Worm (Caenorhabditis elegans) whole organism, young adult: ENCODE data around the gene C18H7.7.

Experiments used
- C06A6.2 ChIP-seq: fragments of 200-800 bp; sonication (Bioruptor generic); conservative IDR thresholded peaks from 2 replicates; pipeline ENCODE4 v1.3.6; 2022; ENCODE audit warnings: missing genetic modification characterization, missing compliant biosample characterization
- F39B2.1 ChIP-seq: fragments of 200-800 bp; sonication (Bioruptor generic); IDR thresholded peaks from 2 replicates; pipeline ENCODE4 v1.3.6; 2022; ENCODE audit warnings: missing genetic modification reagents, missing genetic modification characterization, missing compliant biosample characterization
- F52B5.7 ChIP-seq: sonication (generic microtip); optimal IDR thresholded peaks from 2 replicates; lab custom pipeline; 2016; ENCODE audit warnings: mild to moderate bottlenecking, missing genetic modification characterization, missing compliant biosample characterization
- F57C9.4 ChIP-seq: sonication (generic microtip); optimal IDR thresholded peaks from 2 replicates; lab custom pipeline; 2017; ENCODE audit warnings: mild to moderate bottlenecking, missing genetic modification characterization, missing compliant biosample characterization
- K11D2.4 ChIP-seq: fragments of 200-800 bp; sonication (Bioruptor generic); IDR thresholded peaks from 2 replicates; pipeline ENCODE4 v1.3.6; 2022; ENCODE audit warnings: missing genetic modification reagents, missing genetic modification characterization, missing compliant biosample characterization
- Y53F4B.3 ChIP-seq: fragments of 200-800 bp; sonication (Bioruptor generic); IDR thresholded peaks from 2 replicates; pipeline ENCODE4 v1.3.6; 2022; ENCODE audit warnings: missing genetic modification reagents, missing genetic modification characterization, missing compliant biosample characterization
- Y79H2A.3 ChIP-seq: fragments of 200-800 bp; sonication (Bioruptor generic); conservative IDR thresholded peaks from 2 replicates; pipeline ENCODE4 v1.3.6; 2022; ENCODE audit warnings: missing genetic modification reagents, missing genetic modification characterization, missing compliant biosample characterization
- ZK185.1 ChIP-seq: sonication (generic microtip); optimal IDR thresholded peaks from 2 replicates; lab custom pipeline; 2016; ENCODE audit warnings: mild to moderate bottlenecking, missing genetic modification characterization, missing compliant biosample characterization; ENCODE audit not compliant: poor library complexity, severe bottlenecking
- ama-1 ChIP-seq, 3 experiments: fragments of 150-350 bp in 1 of 3; sonication (generic microtip) in 2 of 3; optimal IDR thresholded peaks; 2 replicates each; lab custom pipeline; 2014 to 2018; ENCODE audit warnings: missing biosample characterization in 2 of 3, missing genetic modification characterization in 2 of 3, missing genetic modification reagents in 2 of 3
- aptf-3 ChIP-seq: fragments of 200-800 bp; sonication (Bioruptor generic); IDR thresholded peaks from 2 replicates; pipeline ENCODE4 v1.3.6; 2022; ENCODE audit warnings: missing genetic modification characterization, missing compliant biosample characterization
- atf-7 ChIP-seq: sonication (generic microtip); optimal IDR thresholded peaks from 2 replicates; lab custom pipeline; 2017; ENCODE audit warnings: mild to moderate bottlenecking, missing genetic modification characterization, missing compliant biosample characterization
- attf-3 ChIP-seq: fragments of 200-800 bp; sonication (Bioruptor generic); conservative IDR thresholded peaks from 2 replicates; pipeline ENCODE4 v1.3.6; 2022; ENCODE audit warnings: missing genetic modification reagents, missing genetic modification characterization, missing compliant biosample characterization
- attf-5 ChIP-seq: fragments of 200-800 bp; sonication (Bioruptor generic); optimal IDR thresholded peaks from 2 replicates; lab custom pipeline; 2018; ENCODE audit warnings: mild to moderate bottlenecking, missing genetic modification characterization, missing compliant biosample characterization
- ccch-3 ChIP-seq: fragments of 200-800 bp; sonication (Bioruptor generic); optimal IDR thresholded peaks from 2 replicates; lab custom pipeline; 2018; ENCODE audit warnings: mild to moderate bottlenecking, missing genetic modification characterization, missing compliant biosample characterization
- ceh-27 ChIP-seq: fragments of 200-800 bp; sonication (Bioruptor generic); optimal IDR thresholded peaks from 2 replicates; lab custom pipeline; 2018; ENCODE audit warnings: mild to moderate bottlenecking, missing genetic modification characterization, moderate library complexity, missing compliant biosample characterization
- dox-1 ChIP-seq: fragments of 200-800 bp; sonication (Bioruptor generic); IDR thresholded peaks from 2 replicates; pipeline ENCODE4 v1.3.6; 2022; ENCODE audit warnings: missing genetic modification reagents, missing genetic modification characterization, missing compliant biosample characterization
- egl-18 ChIP-seq: fragments of 200-800 bp; sonication (Bioruptor generic); IDR thresholded peaks from 2 replicates; pipeline ENCODE4 v1.3.6; 2022; ENCODE audit warnings: missing genetic modification reagents, missing genetic modification characterization, missing compliant biosample characterization
- gei-17 ChIP-seq: fragments of 200-800 bp; sonication (Bioruptor generic); optimal IDR thresholded peaks from 2 replicates; lab custom pipeline; 2018; ENCODE audit warnings: mild to moderate bottlenecking, missing genetic modification characterization, missing compliant biosample characterization
- hmg-20 ChIP-seq: fragments of 200-800 bp; sonication (Bioruptor generic); IDR thresholded peaks from 2 replicates; pipeline ENCODE4 v1.3.6; 2022; ENCODE audit warnings: missing genetic modification reagents, missing genetic modification characterization, missing compliant biosample characterization
- hsf-1 ChIP-seq: fragments of 200-800 bp; sonication (Bioruptor generic); IDR thresholded peaks from 2 replicates; pipeline ENCODE4 v1.3.6; 2022; ENCODE audit warnings: missing genetic modification reagents, missing genetic modification characterization, missing compliant biosample characterization
- lin-35 ChIP-seq, 3 experiments: fragments of 150-350 bp in 2 of 3; sonication (generic microtip) in 1 of 3; optimal IDR thresholded peaks; 2 replicates each; lab custom pipeline; 2014 to 2018; ENCODE audit warnings: missing biosample characterization in 3 of 3, missing genetic modification characterization in 3 of 3, missing genetic modification reagents in 3 of 3
- lin-54 ChIP-seq: fragments of 200-800 bp; sonication (Bioruptor generic); optimal IDR thresholded peaks from 2 replicates; lab custom pipeline; 2018; ENCODE audit warnings: mild to moderate bottlenecking, missing genetic modification characterization, missing compliant biosample characterization
- lir-1 ChIP-seq: fragments of 200-800 bp; sonication (Bioruptor generic); conservative IDR thresholded peaks from 2 replicates; pipeline ENCODE4 v1.3.6; 2022; ENCODE audit warnings: missing genetic modification reagents, missing genetic modification characterization, missing compliant biosample characterization
- lsy-27 ChIP-seq: sonication (generic microtip); optimal IDR thresholded peaks from 2 replicates; lab custom pipeline; 2017; ENCODE audit warnings: missing genetic modification characterization, mild to moderate bottlenecking, missing compliant biosample characterization, antibody characterized with exemption, missing genotype, borderline replicate concordance; ENCODE audit not compliant: insufficient read depth
- mel-28 ChIP-seq: sonication (generic microtip); optimal IDR thresholded peaks from 2 replicates; lab custom pipeline; 2016; ENCODE audit warnings: borderline replicate concordance, mild to moderate bottlenecking, missing genetic modification characterization, missing compliant biosample characterization
- nhr-120 ChIP-seq: fragments of 200-800 bp; sonication (Bioruptor generic); IDR thresholded peaks from 2 replicates; pipeline ENCODE4 v1.3.6; 2022; ENCODE audit warnings: missing genetic modification characterization, missing compliant biosample characterization
- nhr-27 ChIP-seq: fragments of 200-800 bp; sonication (Bioruptor generic); optimal IDR thresholded peaks from 2 replicates; lab custom pipeline; 2018; ENCODE audit warnings: mild to moderate bottlenecking, missing genetic modification characterization, moderate library complexity, missing compliant biosample characterization
- rec-8 ChIP-seq, 2 experiments: sonication (generic microtip); optimal IDR thresholded peaks; 2 replicates each; lab custom pipeline; 2016; ENCODE audit warnings: mild to moderate bottlenecking in 2 of 2, missing genetic modification characterization in 2 of 2, missing genetic modification reagents in 2 of 2, missing genotype in 2 of 2, missing biosample characterization in 1 of 2, missing compliant biosample characterization in 1 of 2, moderate library complexity in 1 of 2
- sdz-38 ChIP-seq: sonication (generic microtip); optimal IDR thresholded peaks from 2 replicates; lab custom pipeline; 2016; ENCODE audit warnings: missing genotype, missing genetic modification characterization, missing compliant biosample characterization
- sea-2 ChIP-seq: fragments of 200-800 bp; sonication (Bioruptor generic); IDR thresholded peaks from 2 replicates; pipeline ENCODE4 v1.3.6; 2022; ENCODE audit warnings: missing genetic modification characterization, missing compliant biosample characterization
- snpc-1.1 ChIP-seq: sonication (generic microtip); optimal IDR thresholded peaks from 2 replicates; lab custom pipeline; 2017; ENCODE audit warnings: missing genetic modification characterization, mild to moderate bottlenecking, missing compliant biosample characterization, antibody characterized with exemption, moderate library complexity, missing genotype, missing genetic modification reagents; ENCODE audit not compliant: insufficient read depth
- snpc-1.3 ChIP-seq: sonication (generic microtip); optimal IDR thresholded peaks from 2 replicates; lab custom pipeline; 2017; ENCODE audit warnings: missing genetic modification characterization, mild to moderate bottlenecking, missing compliant biosample characterization, antibody characterized with exemption, moderate library complexity, missing genotype, missing genetic modification reagents; ENCODE audit not compliant: insufficient read depth
- sptf-2 ChIP-seq: fragments of 200-800 bp; sonication (Bioruptor generic); optimal IDR thresholded peaks from 2 replicates; lab custom pipeline; 2018; ENCODE audit warnings: mild to moderate bottlenecking, missing genetic modification characterization, missing compliant biosample characterization
- unc-62 ChIP-seq: fragments of 150-350 bp; optimal IDR thresholded peaks from 2 replicates; lab custom pipeline; 2014; ENCODE audit warnings: missing biosample characterization, missing genetic modification reagents, missing genetic modification characterization
- xnd-1 ChIP-seq: sonication (generic microtip); optimal IDR thresholded peaks from 2 replicates; lab custom pipeline; 2016; ENCODE audit warnings: missing genotype, missing genetic modification reagents, missing genetic modification characterization, missing compliant biosample characterization
- ztf-6 ChIP-seq: fragments of 200-800 bp; sonication (Bioruptor generic); IDR thresholded peaks from 2 replicates; pipeline ENCODE4 v1.3.6; 2022; ENCODE audit warnings: missing genetic modification reagents, missing genetic modification characterization, missing compliant biosample characterization

The C18H7.7 gene

ce11 chrIV:619766-620165, 23.6 kb upstream of the C18H7.7 start:
- no peak for TF ChIP-seq lir-1 (GFP tag; lab: Robert Waterston, UW)
- no peak for TF ChIP-seq F57C9.4
- TF ChIP-seq F52B5.7 (tag; lab: Kevin White, UChicago), result no peak
- TF ChIP-seq nhr-27 (tag; lab: Kevin White, UChicago), result no peak
- TF ChIP-seq rec-8 (tag; optimal IDR thresholded peaks at IDR 0.05; lab: Kevin White, UChicago), result no peak
- TF ChIP-seq hmg-20 (GFP tag; lab: Robert Waterston, UW), result no peak
- TF ChIP-seq lin-35 (GFP tag; optimal IDR thresholded peaks at IDR 0.05; lab: Kevin White, UChicago), result no peak
- TF ChIP-seq ZK185.1, result no peak
- TF ChIP-seq unc-62 (GFP tag; lab: Kevin White, UChicago), result no peak
- TF ChIP-seq egl-18 (GFP tag; lab: Robert Waterston, UW), result no peak
- TF ChIP-seq atf-7 (tag; lab: Kevin White, UChicago), result no peak
- TF ChIP-seq C06A6.2 (GFP tag; lab: Robert Waterston, UW), result no peak
- no peak for TF ChIP-seq ama-1 (optimal IDR thresholded peaks at IDR 0.05; lab: Kevin White, UChicago)
- no peak for TF ChIP-seq ama-1 (GFP tag; optimal IDR thresholded peaks at IDR 0.05; lab: Kevin White, UChicago)
- no peak for TF ChIP-seq aptf-3 (GFP tag; lab: Robert Waterston, UW)
- no peak for TF ChIP-seq snpc-1.3

ce11 chrIV:615244-615643, 19.1 kb upstream of the C18H7.7 start, which contains the start of gene C18H7.1:
Gene C18H7.1, plus strand, starts transcription at chrIV:615544.
- TF ChIP-seq nhr-120 (GFP tag; lab: Robert Waterston, UW) (no peak), snpc-1.1 (tag; lab: Kevin White, UChicago) (no peak), xnd-1 (tag; lab: Kevin White, UChicago) (no peak), egl-18 (GFP tag; lab: Robert Waterston, UW) (no peak), Y79H2A.3 (no peak), attf-3 (GFP tag; lab: Robert Waterston, UW) (no peak), atf-7 (tag; lab: Kevin White, UChicago) (no peak), F39B2.1 (GFP tag; lab: Robert Waterston, UW) (no peak)

- TF ChIP-seq hsf-1 (GFP tag; lab: Robert Waterston, UW), result no peak
Observed at ce11 chrIV:613155-613554, 17.0 kb upstream of the C18H7.7 start.

ce11 chrIV:607628-608027, 11.4 kb upstream of the C18H7.7 start:
- TF ChIP-seq lin-35 (GFP tag; optimal IDR thresholded peaks at IDR 0.05; lab: Kevin White, UChicago), result no peak
- TF ChIP-seq K11D2.4, result no peak
- TF ChIP-seq lsy-27 (tag; lab: Kevin White, UChicago), result no peak
- no peak for TF ChIP-seq ccch-3
- no peak for TF ChIP-seq unc-62 (GFP tag; lab: Kevin White, UChicago)
- no peak for TF ChIP-seq mel-28 (tag; lab: Kevin White, UChicago)

ce11 chrIV:606055-606454, 9.9 kb upstream of the C18H7.7 start, which contains the start of gene inx-18:
Gene inx-18, plus strand, starts transcription at chrIV:606355.
- TF ChIP-seq sdz-38 (tag; lab: Kevin White, UChicago), result no peak
- no peak for TF ChIP-seq ZK185.1
- no peak for TF ChIP-seq gei-17
- TF ChIP-seq Y53F4B.3 (GFP tag; lab: Robert Waterston, UW), result no peak
- no peak for TF ChIP-seq lin-54 (GFP tag; lab: Kevin White, UChicago)
- no peak for TF ChIP-seq ztf-6 (GFP tag; lab: Robert Waterston, UW)
- TF ChIP-seq sptf-2 (GFP tag; lab: Kevin White, UChicago), result no peak
- TF ChIP-seq ceh-27 (GFP tag; lab: Kevin White, UChicago), result no peak
- TF ChIP-seq atf-7 (tag; lab: Kevin White, UChicago), result no peak
- TF ChIP-seq lir-1 (GFP tag; lab: Robert Waterston, UW), result no peak
- no peak for TF ChIP-seq dox-1 (GFP tag; lab: Robert Waterston, UW)
- no peak for TF ChIP-seq Y79H2A.3
- TF ChIP-seq sea-2 (GFP tag; lab: Robert Waterston, UW), result no peak
- no peak for TF ChIP-seq attf-5
